Worm (Caenorhabditis elegans): ENCODE measurements around the gene F01F1.15.

DNA sequence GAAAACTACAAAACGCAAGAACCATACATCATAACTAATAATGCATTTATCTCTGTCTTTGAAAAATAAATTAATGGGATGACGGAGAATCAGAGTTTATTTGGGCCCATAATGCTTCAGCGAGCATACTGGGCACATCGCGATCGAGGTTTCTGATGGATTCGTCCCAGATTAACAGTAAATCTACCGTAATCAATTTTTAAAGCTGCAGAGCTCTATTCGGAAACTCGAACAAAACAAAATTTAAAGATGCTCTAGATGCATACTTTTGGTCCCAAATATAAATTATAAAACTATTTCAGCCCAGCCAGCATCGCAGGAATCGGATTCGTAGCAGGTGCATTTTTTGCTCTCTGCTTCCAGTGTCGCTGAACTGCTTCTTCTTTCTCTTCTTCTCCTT is 41.3 kb downstream of the F01F1.15 start:
- TF ChIP-seq snpc-1.1 (tag; optimal IDR thresholded peaks at IDR 0.05; ENCODE audit: insufficient read depth) (no peak), pha-4 (tag; optimal IDR thresholded peaks at IDR 0.05) (no peak), nhr-120 (GFP tag; IDR thresholded peaks at IDR 0.05) (no peak), tlf-1 (GFP tag; optimal IDR thresholded peaks at IDR 0.05) (no peak), cebp-2 (GFP tag; IDR thresholded peaks at IDR 0.05) (no peak), nhr-90 (tag; optimal IDR thresholded peaks at IDR 0.05) (no peak)

All from whole organism, young adult.